Worm (Caenorhabditis elegans) whole organism, late embryonic: ENCODE results near the gene arrd-7.

Source experiments
- ama-1 ChIP-seq: fragments of 150-350 bp; optimal IDR thresholded peaks from 2 replicates; lab custom pipeline; 2014
- nfya-1 ChIP-seq: sonication (generic microtip); optimal IDR thresholded peaks from 2 replicates; lab custom pipeline; 2017; ENCODE audit warnings: missing genetic modification characterization, mild to moderate bottlenecking, missing compliant biosample characterization, antibody characterized with exemption, moderate library complexity
- nhr-11 ChIP-seq: fragments of 150-350 bp; optimal IDR thresholded peaks from 2 replicates; lab custom pipeline; 2014; ENCODE audit warnings: missing biosample characterization, missing genetic modification characterization

DNA sequence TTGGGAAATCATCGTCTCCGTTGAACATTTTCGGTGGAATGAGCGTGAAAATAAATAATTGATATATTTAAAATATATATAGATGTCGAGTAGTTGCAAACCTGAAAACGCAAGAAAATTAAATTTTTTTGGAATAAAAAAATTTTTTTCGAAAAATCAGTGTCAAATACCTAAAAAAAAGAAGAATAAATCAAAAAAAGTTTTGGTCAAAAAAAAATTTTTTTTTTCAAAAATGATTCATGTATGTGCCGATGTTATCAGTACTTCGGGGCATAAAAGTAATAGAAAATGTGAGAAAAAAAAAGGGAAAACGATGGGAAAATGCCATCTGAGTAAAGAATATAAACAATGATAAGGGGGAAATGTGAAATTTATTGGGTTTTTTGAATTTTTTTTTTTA, 37.5 kb upstream of the arrd-7 start, which contains the start of gene Y17G7B.17:
- TF ChIP-seq nfya-1 (tag; lab: Kevin White, UChicago) (no peak), nhr-11 (tag; lab: Kevin White, UChicago) (no peak), ama-1 (lab: Kevin White, UChicago) (no peak)
